Fruit fly (Drosophila melanogaster): ENCODE measurements around the gene CG10970.

DNA sequence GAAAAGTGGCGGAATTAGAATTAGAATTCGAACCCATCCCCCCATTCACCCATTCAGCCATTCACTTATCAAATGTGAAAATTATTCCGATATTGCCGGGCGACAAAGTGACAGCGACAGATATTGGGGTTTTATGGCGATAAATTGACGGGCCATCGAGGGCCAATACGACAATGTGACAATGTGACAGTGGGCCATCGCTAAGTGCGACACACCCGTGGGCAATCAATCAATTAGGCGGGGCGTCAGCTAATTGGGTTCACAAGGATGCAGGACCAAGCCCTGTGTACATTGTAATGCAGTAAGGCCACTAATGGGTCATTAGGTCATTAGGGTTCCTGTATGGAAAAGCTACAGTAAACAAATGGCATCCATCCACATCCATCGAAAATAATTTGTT lies 2.8 kb upstream of the CG10970 start:
- TF ChIP-seq Dif (GFP tag; optimal IDR thresholded peaks at IDR 0.05; ENCODE audit: partially characterized antibody), result no peak
- no peak for TF ChIP-seq usp (GFP tag; optimal IDR thresholded peaks at IDR 0.05)
- no peak for TF ChIP-seq ey (GFP tag; optimal IDR thresholded peaks at IDR 0.05)
- no peak for TF ChIP-seq N (GFP tag; optimal IDR thresholded peaks at IDR 0.05)
- TF ChIP-seq Jra (GFP tag; optimal IDR thresholded peaks at IDR 0.05), result no peak
- no peak for TF ChIP-seq pan (optimal IDR thresholded peaks at IDR 0.05)
- TF ChIP-seq Dfd (GFP tag; optimal IDR thresholded peaks at IDR 0.05), result no peak
